Worm (Caenorhabditis elegans): ENCODE measurements around the gene ZK688.12.

DNA sequence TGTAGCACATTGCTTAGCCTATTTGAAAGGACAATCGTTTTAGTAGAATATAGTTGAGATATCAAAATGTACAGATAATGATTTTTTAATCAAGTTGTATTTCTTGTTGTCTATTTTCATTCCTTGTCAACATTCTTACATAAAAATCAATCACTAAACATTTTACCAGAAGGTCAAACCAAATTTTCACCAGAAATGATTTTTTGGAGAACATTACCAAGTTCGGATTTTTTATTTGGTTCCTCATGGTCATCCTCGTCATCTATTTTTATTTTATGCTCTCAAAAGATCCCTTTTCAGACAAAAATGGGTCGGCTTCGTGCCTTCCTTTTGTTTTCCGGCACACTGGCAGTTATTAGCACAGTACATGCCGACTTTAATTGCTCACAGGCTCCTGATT lies 39.9 kb downstream of the ZK688.12 start, which contains the start of gene tyr-1:
- TF ChIP-seq him-1 (tag; optimal IDR thresholded peaks at IDR 0.05), result no peak
- TF ChIP-seq dao-5 (tag; optimal IDR thresholded peaks at IDR 0.05), result no peak

Measured in whole organism, L4/young adult.